Worm (Caenorhabditis elegans) whole organism, L2 larva: ENCODE results near the gene pgph-1.
A peak's percentile ranks its signal among the peaks of the same experiment; 100 is the strongest.
"Not testable (repeated sequence)": the region's sequence is repeated elsewhere in the genome, so short reads cannot be mapped to it uniquely, and the experiment has no call there.

ENCODE experiments used
- C34F6.9 ChIP-seq: fragments of 150-350 bp; optimal IDR thresholded peaks from 2 replicates; lab custom pipeline; 2014; ENCODE audit warnings: missing biosample characterization, missing genetic modification characterization
- Y55F3AM.14 ChIP-seq: fragments of 200-800 bp; sonication (Bioruptor generic); optimal IDR thresholded peaks from 2 replicates; lab custom pipeline; 2018; ENCODE audit warnings: mild to moderate bottlenecking, missing genetic modification characterization, missing compliant biosample characterization
- ZK546.5 ChIP-seq: sonication (generic microtip); optimal IDR thresholded peaks from 2 replicates; lab custom pipeline; 2017; ENCODE audit warnings: missing biosample characterization, missing genetic modification characterization
- aly-2 ChIP-seq: fragments of 150-350 bp; optimal IDR thresholded peaks from 2 replicates; lab custom pipeline; 2014; ENCODE audit warnings: missing biosample characterization, missing genetic modification characterization
- blmp-1 ChIP-seq: sonication (generic microtip); optimal IDR thresholded peaks from 2 replicates; lab custom pipeline; 2017; ENCODE audit warnings: missing genetic modification characterization, mild to moderate bottlenecking, missing compliant biosample characterization, antibody characterized with exemption, moderate library complexity; ENCODE audit not compliant: insufficient read depth
- crh-2 ChIP-seq: sonication (generic microtip); optimal IDR thresholded peaks from 2 replicates; lab custom pipeline; 2017; ENCODE audit warnings: missing biosample characterization, missing genetic modification characterization
- elt-3 ChIP-seq: sonication (generic microtip); optimal IDR thresholded peaks from 2 replicates; lab custom pipeline; 2017; ENCODE audit warnings: missing biosample characterization, missing genetic modification characterization
- fos-1 ChIP-seq: fragments of 150-350 bp; optimal IDR thresholded peaks from 2 replicates; lab custom pipeline; 2014; ENCODE audit warnings: missing biosample characterization, missing genetic modification characterization
- gmeb-1 ChIP-seq: fragments of 150-350 bp; optimal IDR thresholded peaks from 2 replicates; lab custom pipeline; 2014; ENCODE audit warnings: missing biosample characterization, missing genetic modification characterization
- lin-11 ChIP-seq: fragments of 150-350 bp; sonication (generic microtip); optimal IDR thresholded peaks from 2 replicates; lab custom pipeline; 2014; ENCODE audit warnings: missing biosample characterization, missing genetic modification characterization, inconsistent platforms, mixed read lengths
- lin-13 ChIP-seq: fragments of 150-350 bp; optimal IDR thresholded peaks from 2 replicates; lab custom pipeline; 2014; ENCODE audit warnings: missing biosample characterization, missing genetic modification reagents, missing genetic modification characterization
- lin-39 ChIP-seq: fragments of 150-350 bp; optimal IDR thresholded peaks from 2 replicates; lab custom pipeline; 2014; ENCODE audit warnings: missing biosample characterization, missing genetic modification reagents, missing genetic modification characterization
- lsy-2 ChIP-seq, 2 experiments: fragments of 150-350 bp in 1 of 2; sonication (generic microtip) in 1 of 2; optimal IDR thresholded peaks; 2 replicates each; lab custom pipeline; 2014 to 2017; ENCODE audit warnings: missing biosample characterization in 2 of 2, missing genetic modification characterization in 2 of 2
- mbf-1 ChIP-seq: sonication (generic microtip); optimal IDR thresholded peaks from 2 replicates; lab custom pipeline; 2017; ENCODE audit warnings: missing biosample characterization, missing genetic modification characterization
- mdl-1 ChIP-seq, 2 experiments: fragments of 150-350 bp in 1 of 2; sonication (generic microtip) in 1 of 2; optimal IDR thresholded peaks; 2 replicates each; lab custom pipeline; 2017; ENCODE audit warnings: missing biosample characterization in 2 of 2, missing genetic modification characterization in 2 of 2
- nhr-12 ChIP-seq: fragments of 150-350 bp; optimal IDR thresholded peaks from 2 replicates; lab custom pipeline; 2014; ENCODE audit warnings: missing biosample characterization, missing genetic modification characterization
- nhr-129 ChIP-seq: fragments of 150-350 bp; optimal IDR thresholded peaks from 2 replicates; lab custom pipeline; 2014; ENCODE audit warnings: missing biosample characterization, missing genetic modification characterization
- nhr-23 ChIP-seq: fragments of 150-350 bp; optimal IDR thresholded peaks from 2 replicates; lab custom pipeline; 2014; ENCODE audit warnings: missing biosample characterization, missing genetic modification reagents, missing genetic modification characterization
- nhr-237 ChIP-seq: fragments of 150-350 bp; optimal IDR thresholded peaks from 2 replicates; lab custom pipeline; 2014; ENCODE audit warnings: missing biosample characterization, missing genetic modification characterization
- nhr-6 ChIP-seq: fragments of 150-350 bp; optimal IDR thresholded peaks from 2 replicates; lab custom pipeline; 2014; ENCODE audit warnings: missing biosample characterization, missing genetic modification characterization
- sem-4 ChIP-seq: fragments of 150-350 bp; optimal IDR thresholded peaks from 2 replicates; lab custom pipeline; 2014; ENCODE audit warnings: missing biosample characterization, missing genetic modification reagents, missing genetic modification characterization
- skn-1 ChIP-seq: sonication (generic microtip); optimal IDR thresholded peaks from 2 replicates; lab custom pipeline; 2017; ENCODE audit warnings: missing biosample characterization, missing genetic modification characterization
- sma-9 ChIP-seq, 2 experiments: fragments of 150-350 bp in 1 of 2; sonication (generic microtip) in 1 of 2; optimal IDR thresholded peaks; 2 replicates each; lab custom pipeline; 2014 to 2016; ENCODE audit warnings: missing genetic modification characterization in 2 of 2, mild to moderate bottlenecking in 1 of 2, missing biosample characterization in 1 of 2, missing compliant biosample characterization in 1 of 2, missing genetic modification reagents in 1 of 2, moderate library complexity in 1 of 2
- unc-39 ChIP-seq: fragments of 150-350 bp; optimal IDR thresholded peaks from 2 replicates; lab custom pipeline; 2014; ENCODE audit warnings: missing biosample characterization, missing genetic modification characterization
- unc-55 ChIP-seq: fragments of 150-350 bp; sonication (generic microtip); optimal IDR thresholded peaks from 3 replicates; lab custom pipeline; 2014; ENCODE audit warnings: missing biosample characterization, missing genetic modification reagents, missing genetic modification characterization
- ztf-4 ChIP-seq: fragments of 150-350 bp; optimal IDR thresholded peaks from 2 replicates; lab custom pipeline; 2014; ENCODE audit warnings: missing biosample characterization, missing genetic modification characterization

The pgph-1 gene

ce11 chrV:5760132-5760531, 6.8 kb upstream of the pgph-1 start, which contains the start of gene C53A3.1:
Gene C53A3.1, minus strand, starts transcription at chrV:5760232.
- no peak for TF ChIP-seq mdl-1 (tag; optimal IDR thresholded peaks at IDR 0.05; lab: Kevin White, UChicago)

- TF ChIP-seq fos-1 (tag; lab: Kevin White, UChicago) (no peak), nhr-129 (tag; lab: Kevin White, UChicago) (no peak)
Measured at ce11 chrV:5758780-5759179, 5.4 kb upstream of the pgph-1 start, which contains the start of gene C53A3.4. Gene C53A3.4, minus strand, starts transcription at chrV:5758880.

- TF ChIP-seq lin-13 (GFP tag; lab: Kevin White, UChicago) (no peak), gmeb-1 (tag; lab: Kevin White, UChicago) (no peak), aly-2 (no peak), nhr-129 (tag; lab: Kevin White, UChicago) (no peak), ztf-4 (tag; lab: Kevin White, UChicago) (no peak)
- TF ChIP-seq, all 48 proteins: peak for 0
Measured at ce11 chrV:5756193-5756592, 2.9 kb upstream of the pgph-1 start, which contains the start of gene C53A3.3. Gene C53A3.3, plus strand, starts transcription at chrV:5756493.

- TF ChIP-seq lin-11; ztf-4 (tag; lab: Kevin White, UChicago); sma-9 (GFP tag; optimal IDR thresholded peaks at IDR 0.05; lab: Kevin White, UChicago); sma-9 (tag; optimal IDR thresholded peaks at IDR 0.05; lab: Kevin White, UChicago): not testable (repeated sequence)
Measured at ce11 chrV:5755203-5755693, 1.9 kb upstream of the pgph-1 start, which contains the start of gene K09H11.11. Gene K09H11.11, minus strand, starts transcription at chrV:5755253.

ce11 chrV:5747519-5747918, 5.8 kb downstream of the pgph-1 start, which contains the start of gene acds-10:
Gene acds-10, plus strand, starts transcription at chrV:5747819.
- TF ChIP-seq fos-1 (tag; lab: Kevin White, UChicago): peak; percentile 6
- no peak for TF ChIP-seq unc-55 (GFP tag; lab: Kevin White, UChicago)

- TF ChIP-seq unc-39 (no peak), lin-13 (GFP tag; lab: Kevin White, UChicago) (no peak), crh-2 (tag; lab: Kevin White, UChicago) (no peak), lsy-2 (tag; optimal IDR thresholded peaks at IDR 0.05; lab: Kevin White, UChicago) (no peak), nhr-12 (tag; lab: Kevin White, UChicago) (no peak), skn-1 (tag; lab: Kevin White, UChicago) (no peak)
Measured at ce11 chrV:5746237-5746636, 7.1 kb downstream of the pgph-1 start.

ce11 chrV:5741237-5741636, 12.1 kb downstream of the pgph-1 start:
- no peak for TF ChIP-seq gmeb-1 (tag; lab: Kevin White, UChicago)
- no peak for TF ChIP-seq nhr-23 (tag; lab: Kevin White, UChicago)
- TF ChIP-seq C34F6.9 (tag; lab: Kevin White, UChicago): no peak
- TF ChIP-seq Y55F3AM.14 (GFP tag; lab: Kevin White, UChicago): no peak
- TF ChIP-seq sem-4 (tag; lab: Kevin White, UChicago): no peak
- no peak for TF ChIP-seq nhr-237 (tag; lab: Kevin White, UChicago)
- no peak for TF ChIP-seq elt-3
- TF ChIP-seq fos-1 (tag; lab: Kevin White, UChicago): no peak
- TF ChIP-seq ZK546.5 (tag; lab: Kevin White, UChicago): no peak
- no peak for TF ChIP-seq crh-2 (tag; lab: Kevin White, UChicago)
- no peak for TF ChIP-seq nhr-129 (tag; lab: Kevin White, UChicago)
- no peak for TF ChIP-seq nhr-6 (tag; lab: Kevin White, UChicago)
- TF ChIP-seq lin-13 (GFP tag; lab: Kevin White, UChicago): no peak
- TF ChIP-seq mbf-1 (tag; lab: Kevin White, UChicago): no peak
- TF ChIP-seq blmp-1 (tag; lab: Kevin White, UChicago): no peak
- no peak for TF ChIP-seq lin-39 (tag; lab: Kevin White, UChicago)
